Comparison of ENCODE assay signal across 2 worm cellular contexts in the genomic region with DNA sequence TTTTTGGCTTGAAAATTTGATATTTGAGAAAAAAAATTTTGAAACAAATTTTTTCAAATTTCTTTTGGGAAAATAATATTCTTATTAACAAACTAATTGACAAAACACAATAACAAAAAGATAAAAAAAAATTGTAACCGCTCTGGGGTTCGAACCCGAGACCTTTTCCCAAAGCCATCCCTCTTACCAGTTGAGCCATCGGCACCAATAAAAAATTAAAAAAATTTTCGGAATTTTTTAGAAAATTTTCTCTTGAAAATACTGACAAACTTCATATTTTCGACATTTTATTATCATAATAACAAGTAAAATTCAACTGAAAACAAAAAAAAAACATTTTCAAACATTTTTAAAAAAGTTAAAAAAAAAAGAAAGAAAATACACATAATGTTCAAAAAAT.
TF ChIP-seq lines count a peak whose summit lies in the region.

No protein-coding gene starts in this region.

TF ChIP-seq in whole organism, L4 larva, 104 proteins besides CTCF, POLR2A, EP300 and RAD21:
- TF ChIP-seq egl-43 (GFP tag; IDR thresholded peaks at IDR 0.05; lab: Robert Waterston, UW) (no peak), php-3 (GFP tag; IDR thresholded peaks at IDR 0.05; lab: Robert Waterston, UW) (no peak), unc-130 (GFP tag; optimal IDR thresholded peaks at IDR 0.05; lab: Kevin White, UChicago) (no peak), Y48G9A.11 (GFP tag; IDR thresholded peaks at IDR 0.05; lab: Robert Waterston, UW) (no peak), vab-7 (GFP tag; IDR thresholded peaks at IDR 0.05; lab: Robert Waterston, UW) (no peak), lin-38 (GFP tag; IDR thresholded peaks at IDR 0.05; lab: Robert Waterston, UW) (0 out of 2 replicates have a peak, but pooled peaks have one; percentile 15)

TF ChIP-seq in whole organism, young adult, 124 proteins besides CTCF, POLR2A, EP300 and RAD21:
- TF ChIP-seq ekl-4 (GFP tag; IDR thresholded peaks at IDR 0.05; lab: Robert Waterston, UW) (no peak), F57C9.4 (tag; optimal IDR thresholded peaks at IDR 0.05; lab: Kevin White, UChicago) (no peak), T26A5.8 (tag; optimal IDR thresholded peaks at IDR 0.05; lab: Kevin White, UChicago) (no peak), unc-130 (GFP tag; optimal IDR thresholded peaks at IDR 0.05; lab: Kevin White, UChicago) (no peak), hrde-1 (tag; optimal IDR thresholded peaks at IDR 0.05; lab: Kevin White, UChicago; ENCODE audit: borderline replicate concordance) (no peak), rpc-1 (optimal IDR thresholded peaks at IDR 0.05; lab: Kevin White, UChicago) (peak; percentile 23), rpc-1 (tag; optimal IDR thresholded peaks at IDR 0.05; lab: Kevin White, UChicago) (peak; percentile 65), attf-5 (GFP tag; optimal IDR thresholded peaks at IDR 0.05; lab: Kevin White, UChicago) (no peak), tbp1 (GFP tag; optimal IDR thresholded peaks at IDR 0.05; lab: Kevin White, UChicago) (peak; percentile 75)
